Fruit fly (Drosophila melanogaster): ENCODE results near the gene Msp300.

The Msp300 gene

DNA sequence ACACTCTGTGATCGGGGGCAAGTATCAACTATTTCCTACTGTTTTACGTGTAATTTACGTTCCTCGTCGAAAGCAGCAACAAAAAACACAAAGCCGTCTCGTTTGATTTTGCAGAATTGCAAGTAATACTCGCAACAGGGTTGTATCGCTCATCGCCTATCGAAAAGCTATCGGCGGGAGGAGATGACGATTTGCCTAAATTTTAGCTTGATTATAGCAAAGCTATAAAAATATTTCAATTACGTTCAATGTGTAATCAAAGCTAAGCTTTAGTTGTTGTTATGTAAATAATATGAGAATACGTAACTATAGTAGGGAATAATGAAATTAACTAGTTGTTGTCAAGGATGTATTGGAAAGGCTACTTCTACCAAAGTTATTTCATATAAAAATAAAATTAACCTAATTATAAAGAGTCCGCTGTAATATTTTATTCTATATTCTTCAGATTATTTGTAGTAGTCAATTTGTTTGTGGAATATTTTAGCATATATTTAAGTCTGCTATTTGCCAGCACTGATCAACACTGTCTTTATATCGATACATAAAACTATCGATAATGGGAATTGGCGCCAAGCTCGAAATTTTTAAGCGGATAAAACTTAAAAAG lies 40.9 kb upstream of the Msp300 start, which contains the start of gene Rpn11 (continued):
- peak; percentile 12; the same call in 1 of the 2 replicates for TF ChIP-seq sisA (GFP tag; IDR thresholded peaks at IDR 0.05)
- no peak for TF ChIP-seq CG10565 (GFP tag; optimal IDR thresholded peaks at IDR 0.05)
- peak; percentile 77 for TF ChIP-seq phol (tag; optimal IDR thresholded peaks at IDR 0.05)
- peak; percentile 72 for TF ChIP-seq CG10147 (GFP tag; optimal IDR thresholded peaks at IDR 0.05)
- TF ChIP-seq CG12155 (GFP tag; optimal IDR thresholded peaks at IDR 0.05), result peak; percentile 71
- peak; percentile 34 for TF ChIP-seq Dip3 (GFP tag; optimal IDR thresholded peaks at IDR 0.05)
- no peak for TF ChIP-seq CG12299 (tag; optimal IDR thresholded peaks at IDR 0.05)
- peak; percentile 78 for TF ChIP-seq BEAF-32 (GFP tag; optimal IDR thresholded peaks at IDR 0.05)
- TF ChIP-seq ato (GFP tag; IDR thresholded peaks at IDR 0.05; ENCODE audit: partially characterized antibody), result no peak
- peak; percentile 68 for TF ChIP-seq CG13296 (GFP tag; optimal IDR thresholded peaks at IDR 0.05)
- TF ChIP-seq NFAT (GFP tag; IDR thresholded peaks at IDR 0.05), result 0 out of 2 replicates have a peak, but pooled peaks have one; percentile 34
- no peak for TF ChIP-seq crol (GFP tag; IDR thresholded peaks at IDR 0.05)
- TF ChIP-seq Dll (GFP tag; IDR thresholded peaks at IDR 0.05; ENCODE audit: partially characterized antibody), result peak; percentile 74
- peak in 1 of 2 experiments; percentile 41 for TF ChIP-seq bsh (GFP tag; optimal IDR thresholded peaks at IDR 0.05)
- no peak for TF ChIP-seq CG5180 (GFP tag; optimal IDR thresholded peaks at IDR 0.05)
- TF ChIP-seq CG34376 (GFP tag; optimal IDR thresholded peaks at IDR 0.05), result peak; percentile 55
- peak; percentile 15 for TF ChIP-seq Bdp1 (GFP tag; optimal IDR thresholded peaks at IDR 0.05)
- TF ChIP-seq hbn (GFP tag; IDR thresholded peaks at IDR 0.05; ENCODE audit: partially characterized antibody), result peak; percentile 35; the same call in 1 of the 2 replicates
- no peak for TF ChIP-seq CG34422 (GFP tag; IDR thresholded peaks at IDR 0.05)
- no peak for TF ChIP-seq psq (GFP tag; optimal IDR thresholded peaks at IDR 0.05)
- no peak for TF ChIP-seq pb (GFP tag; optimal IDR thresholded peaks at IDR 0.05)
- peak; percentile 99 for TF ChIP-seq CG2116 (GFP tag; optimal IDR thresholded peaks at IDR 0.05)
- TF ChIP-seq CG17359 (tag; optimal IDR thresholded peaks at IDR 0.05), result peak; percentile 53
- peak; percentile 15 for TF ChIP-seq scrt (GFP tag; optimal IDR thresholded peaks at IDR 0.05)
- TF ChIP-seq CG18599 (GFP tag; optimal IDR thresholded peaks at IDR 0.05), result peak; percentile 67
- no peak for TF ChIP-seq CG7372 (GFP tag; IDR thresholded peaks at IDR 0.05)
- peak; percentile 58 for TF ChIP-seq CG17385 (GFP tag; optimal IDR thresholded peaks at IDR 0.05)
- TF ChIP-seq BtbVII (GFP tag; optimal IDR thresholded peaks at IDR 0.05), result peak; percentile 24
- peak; percentile 74 for TF ChIP-seq grau (tag; optimal IDR thresholded peaks at IDR 0.05)
- peak; percentile 49 for TF ChIP-seq bab2 (GFP tag; optimal IDR thresholded peaks at IDR 0.05)
- peak; percentile 24 for TF ChIP-seq Ets97D (GFP tag; optimal IDR thresholded peaks at IDR 0.05)
- peak; percentile 56 for TF ChIP-seq tin (GFP tag; optimal IDR thresholded peaks at IDR 0.05)
- no peak for TF ChIP-seq inv (GFP tag; IDR thresholded peaks at IDR 0.05; ENCODE audit: partially characterized antibody)
- peak; percentile 66 for TF ChIP-seq CG15696 (tag; optimal IDR thresholded peaks at IDR 0.05)

DNA sequence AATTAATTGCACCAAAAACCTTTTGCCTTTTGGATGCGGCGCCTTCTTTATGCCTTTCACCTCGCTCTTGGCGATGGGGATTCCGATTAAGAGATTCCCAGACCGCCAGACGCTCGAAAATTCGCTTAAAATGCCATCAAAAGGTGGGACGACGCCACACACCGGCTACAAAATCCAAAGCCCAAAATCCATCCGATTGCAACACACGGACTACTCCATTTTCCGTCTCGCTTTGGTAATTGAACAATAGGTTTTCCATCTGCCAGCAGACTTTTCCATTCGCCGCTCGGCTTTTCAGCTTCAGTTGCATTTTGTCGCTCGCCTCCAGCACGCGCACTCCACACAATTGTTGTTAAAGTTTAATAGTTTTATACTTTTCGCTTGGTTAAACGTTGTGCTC lies 40.2 kb upstream of the Msp300 start, which contains the start of gene qtc:
qtc (plus strand) TSS at position 301 of the 400 bp plus-strand sequence.
- TF ChIP-seq zfh1 (GFP tag; IDR thresholded peaks at IDR 0.05) (no peak), CG6791 (GFP tag; IDR thresholded peaks at IDR 0.05; ENCODE audit: partially characterized antibody) (peak; percentile 27; the same call in 1 of the 3 replicates)

DNA sequence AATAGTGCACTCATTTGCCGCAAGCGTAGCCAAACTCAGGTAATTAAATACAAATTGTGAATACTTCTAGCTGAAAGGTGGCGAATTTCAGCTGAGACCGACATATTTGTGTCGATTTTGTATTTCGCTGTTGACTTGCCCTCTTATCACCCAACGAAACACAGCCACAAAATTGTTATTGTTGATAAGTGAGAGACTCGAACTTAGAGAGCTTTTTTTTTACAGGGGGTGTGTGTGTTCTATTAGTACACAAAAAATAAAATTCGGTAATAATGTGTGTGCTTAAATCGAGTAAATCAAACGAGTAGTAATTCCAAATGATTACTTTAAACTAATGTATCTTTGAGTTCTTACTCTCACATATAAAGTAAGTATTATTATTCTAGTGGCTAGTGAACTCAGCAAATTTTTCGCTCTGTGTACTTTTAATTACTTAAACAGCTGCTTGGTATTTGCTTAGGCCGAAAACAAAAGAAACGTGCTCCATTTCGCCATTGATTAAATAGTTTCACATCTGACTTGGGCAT lies 39.7 kb upstream of the Msp300 start:
- peak; percentile 63 for TF ChIP-seq Sox100B (GFP tag; optimal IDR thresholded peaks at IDR 0.05)
- peak; percentile 42 for TF ChIP-seq az2 (GFP tag; optimal IDR thresholded peaks at IDR 0.05)
- TF ChIP-seq ewg (GFP tag; optimal IDR thresholded peaks at IDR 0.05), result peak; percentile 48
- no peak for TF ChIP-seq pita (GFP tag; optimal IDR thresholded peaks at IDR 0.05)
- TF ChIP-seq sens-2 (GFP tag; IDR thresholded peaks at IDR 0.05), result peak; percentile 42; the same call in 1 of the 2 replicates
- peak; percentile 28 for TF ChIP-seq NC2β (GFP tag; optimal IDR thresholded peaks at IDR 0.05)
- TF ChIP-seq CG6791 (GFP tag; IDR thresholded peaks at IDR 0.05; ENCODE audit: partially characterized antibody), result no peak
- TF ChIP-seq CG31224 (GFP tag; IDR thresholded peaks at IDR 0.05), result peak; percentile 14; the same call in 1 of the 2 replicates
- no peak for TF ChIP-seq Hr78 (GFP tag; optimal IDR thresholded peaks at IDR 0.05)
- peak; percentile 66 for TF ChIP-seq sisA (GFP tag; IDR thresholded peaks at IDR 0.05)
- TF ChIP-seq fru (optimal IDR thresholded peaks at IDR 0.05), result no peak
- TF ChIP-seq danr (GFP tag; IDR thresholded peaks at IDR 0.05), result peak; percentile 49; the same call in 1 of the 2 replicates
- TF ChIP-seq dm (GFP tag; optimal IDR thresholded peaks at IDR 0.05), result no peak

Measured in whole organism, embryonic.